Fruit fly (Drosophila melanogaster) whole organism, pupa: ENCODE measurements around the gene CG15262.

ENCODE experiments used
- CG10348 ChIP-seq: fragments of 200-800 bp; sonication (Bioruptor generic); IDR thresholded peaks from 2 replicates; pipeline ENCODE4 v1.3.6; 2022; ENCODE audit warnings: missing biosample characterization, missing genetic modification characterization
- CG12605 ChIP-seq: fragments of 200-800 bp; sonication (Bioruptor generic); IDR thresholded peaks from 2 replicates; pipeline ENCODE4 v1.3.6; 2022; ENCODE audit warnings: missing biosample characterization, missing genetic modification characterization
- CG13204 ChIP-seq: fragments of 200-800 bp; sonication (Bioruptor generic); optimal IDR thresholded peaks from 2 replicates; lab custom pipeline; 2018; ENCODE audit warnings: missing biosample characterization, mild to moderate bottlenecking, missing genetic modification characterization, moderate library complexity
- CG14655 ChIP-seq: fragments of 200-800 bp; sonication (Bioruptor generic); optimal IDR thresholded peaks from 3 replicates; lab custom pipeline; 2017; ENCODE audit warnings: mild to moderate bottlenecking, missing biosample characterization, missing genetic modification reagents, missing genetic modification characterization
- CG15710 ChIP-seq: fragments of 200-800 bp; sonication (Bioruptor generic); optimal IDR thresholded peaks from 2 replicates; lab custom pipeline; 2018; ENCODE audit warnings: missing biosample characterization, mild to moderate bottlenecking, missing genetic modification characterization, moderate library complexity
- CG17806 ChIP-seq: fragments of 200-800 bp; sonication (Bioruptor generic); optimal IDR thresholded peaks from 2 replicates; lab custom pipeline; 2018; ENCODE audit warnings: missing biosample characterization, mild to moderate bottlenecking, missing genetic modification characterization, moderate library complexity
- CG32121 ChIP-seq: fragments of 200-800 bp; sonication (Bioruptor generic); IDR thresholded peaks from 2 replicates; pipeline ENCODE4 v1.3.6; 2022; ENCODE audit warnings: missing biosample characterization, missing genetic modification characterization
- CG34367 ChIP-seq: fragments of 200-800 bp; sonication (Bioruptor generic); optimal IDR thresholded peaks from 2 replicates; lab custom pipeline; 2018; ENCODE audit warnings: missing biosample characterization, mild to moderate bottlenecking, missing genetic modification characterization
- CG4496 ChIP-seq: fragments of 200-800 bp; sonication (Bioruptor generic); IDR thresholded peaks from 3 replicates; pipeline ENCODE4 v1.3.6; 2022; ENCODE audit warnings: missing biosample characterization, missing genetic modification characterization
- CG8159 ChIP-seq: fragments of 200-800 bp; sonication (Bioruptor generic); optimal IDR thresholded peaks from 3 replicates; lab custom pipeline; 2018; ENCODE audit warnings: missing biosample characterization, mild to moderate bottlenecking, missing genetic modification characterization, moderate library complexity
- CG8301 ChIP-seq: fragments of 200-800 bp; sonication (Bioruptor generic); optimal IDR thresholded peaks from 2 replicates; lab custom pipeline; 2018; ENCODE audit warnings: missing biosample characterization, mild to moderate bottlenecking, missing genetic modification characterization
- CG9948 ChIP-seq: fragments of 200-800 bp; sonication (Bioruptor generic); optimal IDR thresholded peaks from 2 replicates; lab custom pipeline; 2018; ENCODE audit warnings: missing biosample characterization, mild to moderate bottlenecking, missing genetic modification characterization, moderate library complexity
- D1 ChIP-seq: fragments of 200-800 bp; sonication (Bioruptor generic); optimal IDR thresholded peaks from 2 replicates; lab custom pipeline; 2018; ENCODE audit warnings: missing biosample characterization, mild to moderate bottlenecking, missing genetic modification characterization, moderate library complexity
- EcR ChIP-seq: fragments of 200-800 bp; sonication (Bioruptor generic); optimal IDR thresholded peaks from 3 replicates; lab custom pipeline; 2019; ENCODE audit warnings: missing biosample characterization, missing genetic modification characterization, mild to moderate bottlenecking, moderate library complexity, missing genetic modification reagents
- Ets98B ChIP-seq: fragments of 200-800 bp; sonication (Bioruptor generic); IDR thresholded peaks from 2 replicates; pipeline ENCODE4 v1.3.6; 2022; ENCODE audit warnings: missing biosample characterization, missing genetic modification characterization
- Pif1A ChIP-seq: fragments of 200-800 bp; sonication (Bioruptor generic); optimal IDR thresholded peaks from 3 replicates; lab custom pipeline; 2016; ENCODE audit warnings: missing biosample characterization, missing genetic modification characterization
- Pif1B ChIP-seq: fragments of 200-800 bp; sonication (Bioruptor generic); optimal IDR thresholded peaks from 3 replicates; lab custom pipeline; 2016; ENCODE audit warnings: missing biosample characterization, missing genetic modification characterization
- Snoo ChIP-seq: fragments of 200-800 bp; sonication (Bioruptor generic); optimal IDR thresholded peaks from 3 replicates; lab custom pipeline; 2017; ENCODE audit warnings: missing biosample characterization, mild to moderate bottlenecking, missing genetic modification characterization, inconsistent platforms
- fd96Ca ChIP-seq: fragments of 200-800 bp; sonication (Bioruptor generic); IDR thresholded peaks from 3 replicates; pipeline ENCODE4 v1.3.6; 2022; ENCODE audit warnings: missing biosample characterization, missing genetic modification characterization
- gl ChIP-seq: fragments of 200-800 bp; sonication (Bioruptor generic); optimal IDR thresholded peaks from 2 replicates; lab custom pipeline; 2018; ENCODE audit warnings: missing biosample characterization, mild to moderate bottlenecking, missing genetic modification characterization
- rn ChIP-seq: fragments of 200-800 bp; sonication (Bioruptor generic); IDR thresholded peaks from 2 replicates; pipeline ENCODE4 v1.3.6; 2022; ENCODE audit warnings: missing biosample characterization, missing genetic modification characterization

CG15262 gene

dm6 chr2L:15297508-15297907, at the start of gene CG15262:
CG15262 (plus strand) TSS chr2L:15297808.
- TF ChIP-seq CG9948 (tag; lab: Kevin White, UChicago) = no peak
- TF ChIP-seq Ets98B (GFP tag; lab: Robert Waterston, UW) = no peak
- no peak for TF ChIP-seq Pif1B

dm6 chr2L:15248163-15249005, 49.2 kb upstream of the CG15262 start, which contains the start of gene dao:
dao (plus strand) TSS chr2L:15248879.
- no peak for TF ChIP-seq CG13204 (GFP tag; lab: Kevin White, UChicago)
- 0 out of 3 replicates have a peak, but pooled peaks have one; percentile 10 for TF ChIP-seq CG4496 (GFP tag; lab: Robert Waterston, UW)
- peak; percentile 14 for TF ChIP-seq CG14655

- no peak for TF ChIP-seq CG13204 (GFP tag; lab: Kevin White, UChicago)
- no peak for TF ChIP-seq CG9948 (tag; lab: Kevin White, UChicago)
- no peak for TF ChIP-seq CG32121 (GFP tag; lab: Robert Waterston, UW)
- no peak for TF ChIP-seq gl (tag; lab: Kevin White, UChicago)
- no peak for TF ChIP-seq EcR (GFP tag; lab: Kevin White, UChicago)
- no peak for TF ChIP-seq CG10348 (GFP tag; lab: Robert Waterston, UW)
- no peak for TF ChIP-seq fd96Ca (GFP tag; lab: Robert Waterston, UW)
These were observed 48.5 kb upstream of the CG15262 start for dm6 chr2L:15249006-15249513.

dm6 chr2L:15249682-15250081, 47.9 kb upstream of the CG15262 start:
- TF ChIP-seq CG15710 (tag; lab: Kevin White, UChicago) = no peak
- no peak for TF ChIP-seq CG9948 (tag; lab: Kevin White, UChicago)
- TF ChIP-seq CG8159 (tag; lab: Kevin White, UChicago) = no peak
- no peak for TF ChIP-seq Pif1A (GFP tag; lab: Kevin White, UChicago)
- no peak for TF ChIP-seq CG12605
- no peak for TF ChIP-seq CG32121 (GFP tag; lab: Robert Waterston, UW)
- TF ChIP-seq CG8301 (tag; lab: Kevin White, UChicago) = no peak
- TF ChIP-seq CG34367 (tag; lab: Kevin White, UChicago) = no peak
- no peak for TF ChIP-seq Snoo
- no peak for TF ChIP-seq Ets98B (GFP tag; lab: Robert Waterston, UW)

- TF ChIP-seq Pif1B (peak; percentile 25), CG14655 (no peak), rn (no peak), CG15710 (tag; lab: Kevin White, UChicago) (peak; percentile 42), CG10348 (GFP tag; lab: Robert Waterston, UW) (no peak), EcR (GFP tag; lab: Kevin White, UChicago) (no peak), CG12605 (peak; percentile 50; the same call in 1 of the 2 replicates), Pif1A (GFP tag; lab: Kevin White, UChicago) (no peak), D1 (tag; lab: Kevin White, UChicago) (no peak), CG17806 (tag; lab: Kevin White, UChicago) (peak; percentile 45), CG13204 (GFP tag; lab: Kevin White, UChicago) (no peak), CG34367 (tag; lab: Kevin White, UChicago) (no peak), fd96Ca (GFP tag; lab: Robert Waterston, UW) (no peak), CG8159 (tag; lab: Kevin White, UChicago) (peak; percentile 60), CG32121 (GFP tag; lab: Robert Waterston, UW) (no peak), Snoo (no peak), CG8301 (tag; lab: Kevin White, UChicago) (peak; percentile 23), CG4496 (GFP tag; lab: Robert Waterston, UW) (peak; percentile 65; the same call in 2 of the 3 replicates), gl (tag; lab: Kevin White, UChicago) (no peak), Ets98B (GFP tag; lab: Robert Waterston, UW) (peak; percentile 16; the same call in 1 of the 2 replicates), CG9948 (tag; lab: Kevin White, UChicago) (peak; percentile 35)
These were observed 43.3 kb upstream of the CG15262 start for dm6 chr2L:15254229-15254861.

dm6 chr2L:15256249-15256648, 41.4 kb upstream of the CG15262 start, which contains the start of the genes PolD3 and Uxt:
PolD3 (minus strand) TSS chr2L:15256304.
Uxt (plus strand) TSS chr2L:15256581.
- TF ChIP-seq CG4496 (GFP tag; lab: Robert Waterston, UW) (no peak), gl (tag; lab: Kevin White, UChicago) (no peak), CG13204 (GFP tag; lab: Kevin White, UChicago) (no peak), Pif1A (GFP tag; lab: Kevin White, UChicago) (no peak), fd96Ca (GFP tag; lab: Robert Waterston, UW) (no peak), CG12605 (no peak), CG14655 (no peak), CG32121 (GFP tag; lab: Robert Waterston, UW) (no peak), D1 (tag; lab: Kevin White, UChicago) (no peak), Ets98B (GFP tag; lab: Robert Waterston, UW) (no peak)
